Worm (Caenorhabditis elegans): ENCODE measurements around the gene F02H6.7.

DNA sequence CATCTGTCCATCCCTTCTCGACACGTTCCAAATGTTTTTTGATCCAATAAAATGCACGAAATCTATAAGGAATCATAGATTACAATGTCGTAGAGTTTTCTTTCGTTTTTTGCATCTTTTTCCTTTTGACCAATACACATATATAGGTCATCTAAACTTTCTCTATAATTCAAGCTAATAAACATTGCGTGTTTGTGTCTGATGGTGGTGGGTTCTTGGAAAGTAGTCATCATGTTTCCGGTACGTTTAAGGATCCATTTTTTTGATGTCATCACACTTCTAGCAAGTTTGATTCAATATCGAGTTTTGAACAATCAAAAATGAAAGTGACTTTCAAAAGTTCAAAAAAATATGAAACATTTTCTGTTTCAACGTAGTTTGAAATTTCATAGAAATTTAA, 40.9 kb upstream of the F02H6.7 start:
- TF ChIP-seq tbx-7 (tag; optimal IDR thresholded peaks at IDR 0.05) (no peak), hlh-6 (tag; optimal IDR thresholded peaks at IDR 0.05) (no peak), ceh-45 (GFP tag; IDR thresholded peaks at IDR 0.05) (no peak), syd-9 (tag; optimal IDR thresholded peaks at IDR 0.05) (no peak), dmd-4 (tag; optimal IDR thresholded peaks at IDR 0.05; ENCODE audit: borderline replicate concordance) (no peak), ama-1 (optimal IDR thresholded peaks at IDR 0.05) (no peak), nhr-11 (tag; optimal IDR thresholded peaks at IDR 0.05) (no peak)
